Fruit fly (Drosophila melanogaster): ENCODE results near the gene CG14777.
A peak's percentile ranks its signal among the peaks of the same experiment; 100 is the strongest.

The CG14777 gene

dm6 chrX:1478276-1479122 is 12.6 kb downstream of the CG14777 start, which contains the start of gene rush (continued):
- no peak for TF ChIP-seq bowl (GFP tag; IDR thresholded peaks at IDR 0.05)
- no peak for TF ChIP-seq CG11504 (tag; optimal IDR thresholded peaks at IDR 0.05)
- TF ChIP-seq Nf-YB (GFP tag; optimal IDR thresholded peaks at IDR 0.05), result no peak
- 0 out of 2 replicates have a peak, but pooled peaks have one; percentile 20 for TF ChIP-seq chm (GFP tag; IDR thresholded peaks at IDR 0.05)
- TF ChIP-seq CG12236 (GFP tag; optimal IDR thresholded peaks at IDR 0.05), result no peak
- no peak for TF ChIP-seq CG17612 (GFP tag; IDR thresholded peaks at IDR 0.05)
- no peak for TF ChIP-seq CG18476 (GFP tag; optimal IDR thresholded peaks at IDR 0.05)
- peak; percentile 60 for TF ChIP-seq Xbp1 (GFP tag; optimal IDR thresholded peaks at IDR 0.05)
- TF ChIP-seq CG15479 (GFP tag; optimal IDR thresholded peaks at IDR 0.05), result no peak
- no peak for TF ChIP-seq eyg (GFP tag; optimal IDR thresholded peaks at IDR 0.05)
- TF ChIP-seq CG42726 (GFP tag; IDR thresholded peaks at IDR 0.05; ENCODE audit: partially characterized antibody), result no peak
- no peak for TF ChIP-seq fd102C (GFP tag; optimal IDR thresholded peaks at IDR 0.05)
- TF ChIP-seq Taf1 (GFP tag; IDR thresholded peaks at IDR 0.05), result 0 out of 2 replicates have a peak, but pooled peaks have one; percentile 11
- peak; percentile 58 for TF ChIP-seq CG12659 (GFP tag; optimal IDR thresholded peaks at IDR 0.05)
- no peak for TF ChIP-seq CG11560 (tag; IDR thresholded peaks at IDR 0.05)
- no peak for TF ChIP-seq CG4730 (GFP tag; IDR thresholded peaks at IDR 0.05)
- no peak for TF ChIP-seq CG4820 (GFP tag; optimal IDR thresholded peaks at IDR 0.05)
- TF ChIP-seq CG4617 (GFP tag; optimal IDR thresholded peaks at IDR 0.05; ENCODE audit: borderline replicate concordance), result peak; percentile 90
- TF ChIP-seq CG2678 (tag; optimal IDR thresholded peaks at IDR 0.05), result peak; percentile 13
- no peak for TF ChIP-seq CG8089 (GFP tag; optimal IDR thresholded peaks at IDR 0.05)
- 0 out of 2 replicates have a peak, but pooled peaks have one; percentile 24 for TF ChIP-seq ranshi (GFP tag; IDR thresholded peaks at IDR 0.05)
- peak; percentile 7 for TF ChIP-seq Fer3 (tag; optimal IDR thresholded peaks at IDR 0.05)
- peak; percentile 14; the same call in 1 of the 2 replicates for TF ChIP-seq sisA (GFP tag; IDR thresholded peaks at IDR 0.05)
- TF ChIP-seq CG7357 (GFP tag; IDR thresholded peaks at IDR 0.05), result peak; percentile 64; the same call in 1 of the 3 replicates
- no peak for TF ChIP-seq fru (optimal IDR thresholded peaks at IDR 0.05)
- peak in 1 of 2 experiments; percentile 36 for TF ChIP-seq Pdp1 (GFP tag; optimal IDR thresholded peaks at IDR 0.05)
- no peak for TF ChIP-seq CG10979 (tag; optimal IDR thresholded peaks at IDR 0.05)
- TF ChIP-seq repo (GFP tag; optimal IDR thresholded peaks at IDR 0.05), result no peak
- peak; percentile 9 for TF ChIP-seq CG2712 (tag; optimal IDR thresholded peaks at IDR 0.05)
- no peak for TF ChIP-seq lola (GFP tag; optimal IDR thresholded peaks at IDR 0.05)
- TF ChIP-seq sug (tag; optimal IDR thresholded peaks at IDR 0.05), result peak; percentile 38
- no peak for TF ChIP-seq lbe (GFP tag; optimal IDR thresholded peaks at IDR 0.05)
- TF ChIP-seq CG33557 (GFP tag; optimal IDR thresholded peaks at IDR 0.05), result no peak
- TF ChIP-seq toy (GFP tag; IDR thresholded peaks at IDR 0.05), result no peak
- no peak for TF ChIP-seq MTF-1 (GFP tag; optimal IDR thresholded peaks at IDR 0.05; ENCODE audit: borderline replicate concordance)
- no peak for TF ChIP-seq Eip74EF (GFP tag; optimal IDR thresholded peaks at IDR 0.05)
- peak; percentile 76 for TF ChIP-seq CG15514 (GFP tag; optimal IDR thresholded peaks at IDR 0.05)
- no peak for TF ChIP-seq gcm (GFP tag; optimal IDR thresholded peaks at IDR 0.05)
- no peak for TF ChIP-seq jigr1 (GFP tag; IDR thresholded peaks at IDR 0.05)
- TF ChIP-seq CG10274 (GFP tag; optimal IDR thresholded peaks at IDR 0.05), result no peak
- peak; percentile 28; the same call in 1 of the 2 replicates for TF ChIP-seq CG32772 (GFP tag; IDR thresholded peaks at IDR 0.05)
- TF ChIP-seq pita (GFP tag; optimal IDR thresholded peaks at IDR 0.05), result no peak
- TF ChIP-seq CG9215 (GFP tag; IDR thresholded peaks at IDR 0.05), result no peak
- no peak for TF ChIP-seq salm (tag; optimal IDR thresholded peaks at IDR 0.05)
- TF ChIP-seq CG18011 (GFP tag; optimal IDR thresholded peaks at IDR 0.05), result no peak
- TF ChIP-seq CG8765 (GFP tag; IDR thresholded peaks at IDR 0.05), result no peak
- peak; percentile 80 for TF ChIP-seq CG9797 (GFP tag; optimal IDR thresholded peaks at IDR 0.05)
- TF ChIP-seq CG13296 (GFP tag; optimal IDR thresholded peaks at IDR 0.05), result peak; percentile 6

All from whole organism, embryonic.